Worm (Caenorhabditis elegans): Measurements from ENCODE around the gene chil-12.

The chil-12 gene

ce11 chrV:15225650-15226049 lies 15.7 kb upstream of the chil-12 start, which contains the start of gene srw-14:
Gene srw-14 (plus strand): TSS chrV:15225950.
- TF ChIP-seq pha-4 (tag; optimal IDR thresholded peaks at IDR 0.05) (no peak), cnd-1 (tag; optimal IDR thresholded peaks at IDR 0.05) (no peak), blmp-1 (tag; optimal IDR thresholded peaks at IDR 0.05) (no peak), M03D4.4 (tag; optimal IDR thresholded peaks at IDR 0.05) (no peak), elt-3 (tag; optimal IDR thresholded peaks at IDR 0.05) (no peak), nhr-12 (tag; optimal IDR thresholded peaks at IDR 0.05) (no peak), mep-1 (tag; optimal IDR thresholded peaks at IDR 0.05) (no peak), ztf-11 (tag; optimal IDR thresholded peaks at IDR 0.05) (no peak), unc-39 (tag; optimal IDR thresholded peaks at IDR 0.05) (no peak), bed-3 (GFP tag; optimal IDR thresholded peaks at IDR 0.05) (no peak), tbx-8 (GFP tag; optimal IDR thresholded peaks at IDR 0.05) (no peak), lin-32 (GFP tag; optimal IDR thresholded peaks at IDR 0.05) (no peak), snpc-4 (tag; optimal IDR thresholded peaks at IDR 0.05) (no peak), ceh-39 (tag; optimal IDR thresholded peaks at IDR 0.05) (no peak), nhr-76 (tag; optimal IDR thresholded peaks at IDR 0.05) (no peak), flh-1 (GFP tag; optimal IDR thresholded peaks at IDR 0.05) (no peak), ces-1 (GFP tag; optimal IDR thresholded peaks at IDR 0.05) (no peak), nhr-28 (tag; optimal IDR thresholded peaks at IDR 0.05) (no peak)

DNA sequence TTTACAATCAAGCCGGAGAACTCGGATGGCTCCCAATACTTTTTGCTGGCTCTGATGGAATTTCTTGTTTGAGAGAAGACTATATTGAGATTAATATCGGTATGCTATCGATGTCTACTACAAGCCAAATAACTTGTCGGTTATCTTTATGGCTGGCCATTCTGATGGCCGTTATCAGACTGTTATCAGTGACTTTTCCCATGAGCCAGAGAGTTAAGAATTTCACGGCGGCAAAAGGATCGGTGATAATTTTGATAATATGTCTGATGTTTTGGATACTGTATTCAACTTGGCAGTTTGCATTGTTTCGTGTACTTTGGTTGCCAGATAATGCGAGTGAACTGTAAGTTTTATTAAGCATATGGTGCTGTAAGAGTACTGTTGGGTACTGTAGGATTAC lies 15.2 kb upstream of the chil-12 start:
- no peak for TF ChIP-seq tbx-8 (GFP tag; optimal IDR thresholded peaks at IDR 0.05)
- no peak for TF ChIP-seq pha-4 (tag; optimal IDR thresholded peaks at IDR 0.05)
- no peak for TF ChIP-seq ceh-39 (tag; optimal IDR thresholded peaks at IDR 0.05)
- no peak for TF ChIP-seq bed-3 (GFP tag; optimal IDR thresholded peaks at IDR 0.05)
- no peak for TF ChIP-seq ceh-83 (GFP tag; optimal IDR thresholded peaks at IDR 0.05)
- TF ChIP-seq nhr-76 (tag; optimal IDR thresholded peaks at IDR 0.05), result no peak
- TF ChIP-seq sptf-1 (tag; optimal IDR thresholded peaks at IDR 0.05), result no peak
- no peak for TF ChIP-seq unc-62 (GFP tag; optimal IDR thresholded peaks at IDR 0.05)
- no peak for TF ChIP-seq ces-1 (GFP tag; optimal IDR thresholded peaks at IDR 0.05)
- no peak for TF ChIP-seq drap-1 (GFP tag; optimal IDR thresholded peaks at IDR 0.05)

- TF ChIP-seq zip-8 (tag; optimal IDR thresholded peaks at IDR 0.05) (no peak), ceh-43 (GFP tag; optimal IDR thresholded peaks at IDR 0.05) (no peak)
Measured at ce11 chrV:15230243-15230642, 11.1 kb upstream of the chil-12 start, which contains the start of gene srw-15. Gene srw-15 (plus strand): TSS chrV:15230543.

DNA sequence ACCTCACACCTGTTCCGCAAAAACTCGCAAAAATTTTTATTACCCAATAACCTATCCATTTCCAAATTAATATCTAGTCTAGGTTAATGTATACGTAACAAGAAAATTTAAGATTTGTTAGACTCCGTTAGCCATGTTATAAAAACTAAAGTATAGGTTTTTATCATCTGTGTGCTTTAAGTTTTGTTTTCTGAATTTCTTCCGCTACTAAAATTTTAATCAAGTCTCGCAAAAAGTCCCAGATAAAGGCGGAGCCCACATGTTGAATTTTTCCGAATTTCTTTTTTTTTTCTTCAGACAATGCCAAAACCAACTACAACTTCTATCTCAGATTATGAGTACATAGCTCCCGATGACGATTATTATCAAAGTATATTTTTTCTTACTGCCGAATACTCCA lies 9.2 kb upstream of the chil-12 start, which contains the start of gene srw-13:
Gene srw-13, plus strand, starts transcription at position 301 of the 400 bp plus-strand sequence.
- no peak for TF ChIP-seq sptf-1 (tag; optimal IDR thresholded peaks at IDR 0.05)

ce11 chrV:15235661-15236060 lies 5.7 kb upstream of the chil-12 start, which contains the start of gene nhr-164:
Gene nhr-164 (minus strand): TSS chrV:15235761.
- no peak for TF ChIP-seq ces-1 (GFP tag; optimal IDR thresholded peaks at IDR 0.05)
- no peak for TF ChIP-seq lin-13 (tag; optimal IDR thresholded peaks at IDR 0.05)
- TF ChIP-seq ceh-83 (GFP tag; optimal IDR thresholded peaks at IDR 0.05), result no peak
- no peak for TF ChIP-seq drap-1 (GFP tag; optimal IDR thresholded peaks at IDR 0.05)
- TF ChIP-seq sptf-1 (tag; optimal IDR thresholded peaks at IDR 0.05), result no peak
- no peak for TF ChIP-seq mab-5 (tag; optimal IDR thresholded peaks at IDR 0.05)
- no peak for TF ChIP-seq elt-1 (tag; optimal IDR thresholded peaks at IDR 0.05; ENCODE audit: borderline replicate concordance, insufficient read depth)
- TF ChIP-seq pha-4 (tag; optimal IDR thresholded peaks at IDR 0.05), result no peak
- TF ChIP-seq bed-3 (GFP tag; optimal IDR thresholded peaks at IDR 0.05), result no peak
- no peak for TF ChIP-seq cnd-1 (tag; optimal IDR thresholded peaks at IDR 0.05)

DNA sequence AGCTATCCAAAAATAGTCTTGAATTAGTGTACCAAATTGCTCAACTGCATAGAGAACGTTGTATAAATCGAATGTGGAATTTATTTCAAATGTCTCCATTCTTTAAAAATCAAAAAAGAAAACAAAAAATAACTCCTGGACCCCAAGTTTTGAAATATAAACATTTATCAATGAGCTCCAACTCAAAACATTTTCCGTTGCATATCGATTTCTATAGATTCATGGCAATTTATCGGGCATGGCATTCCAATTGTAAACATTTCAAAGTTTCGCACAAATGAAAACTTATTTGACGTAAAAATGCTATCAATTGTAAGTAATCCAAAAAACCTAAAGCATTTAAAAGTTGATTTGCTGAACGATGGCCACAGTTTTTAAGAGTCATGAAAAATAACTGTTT lies 2.8 kb upstream of the chil-12 start, which contains the start of gene srw-12:
Gene srw-12, minus strand, starts transcription at position 101 of the 400 bp plus-strand sequence.
- TF ChIP-seq drap-1 (GFP tag; optimal IDR thresholded peaks at IDR 0.05), result no peak
- no peak for TF ChIP-seq ham-2 (GFP tag; optimal IDR thresholded peaks at IDR 0.05)
- TF ChIP-seq lin-32 (GFP tag; optimal IDR thresholded peaks at IDR 0.05), result no peak

- TF ChIP-seq zip-8 (tag; optimal IDR thresholded peaks at IDR 0.05) (no peak), drap-1 (GFP tag; optimal IDR thresholded peaks at IDR 0.05) (no peak), M03D4.4 (tag; optimal IDR thresholded peaks at IDR 0.05) (no peak), elt-3 (tag; optimal IDR thresholded peaks at IDR 0.05) (no peak), lsy-2 (tag; optimal IDR thresholded peaks at IDR 0.05) (no peak), ham-2 (GFP tag; optimal IDR thresholded peaks at IDR 0.05) (no peak), nhr-237 (tag; optimal IDR thresholded peaks at IDR 0.05) (no peak), hlh-1 (tag; optimal IDR thresholded peaks at IDR 0.05) (no peak), ztf-11 (tag; optimal IDR thresholded peaks at IDR 0.05) (no peak), nhr-2 (tag; optimal IDR thresholded peaks at IDR 0.05) (no peak), tbx-8 (GFP tag; optimal IDR thresholded peaks at IDR 0.05) (no peak), elt-1 (tag; optimal IDR thresholded peaks at IDR 0.05; ENCODE audit: borderline replicate concordance, insufficient read depth) (no peak)
Measured at ce11 chrV:15240215-15240614, 1.1 kb upstream of the chil-12 start, which contains the start of gene srw-11. Gene srw-11 (minus strand): TSS chrV:15240315.
